Fruit fly (Drosophila melanogaster) whole organism, embryonic: Measurements from ENCODE around the gene CG6168.

Experiments
- Atf6 ChIP-seq: fragments of 200-800 bp; sonication (Bioruptor generic); IDR thresholded peaks from 2 replicates; pipeline ENCODE4 v1.3.6; 2022; ENCODE audit warnings: missing biosample characterization, missing genetic modification characterization
- BtbVII ChIP-seq: fragments of 200-800 bp; sonication (Bioruptor generic); optimal IDR thresholded peaks from 3 replicates; lab custom pipeline; 2017; ENCODE audit warnings: missing biosample characterization, mild to moderate bottlenecking, missing genetic modification characterization
- CG10209 ChIP-seq: fragments of 200-800 bp; sonication (Bioruptor generic); optimal IDR thresholded peaks from 3 replicates; lab custom pipeline; 2017; ENCODE audit warnings: missing biosample characterization, mild to moderate bottlenecking, missing genetic modification characterization, missing genetic modification reagents
- CG11560 ChIP-seq: fragments of 200-800 bp; sonication (Bioruptor generic); IDR thresholded peaks from 3 replicates; pipeline ENCODE4 v1.3.6; 2022; ENCODE audit warnings: missing biosample characterization, missing genetic modification characterization
- CG11695 ChIP-seq: fragments of 200-800 bp; sonication (Bioruptor generic); IDR thresholded peaks from 3 replicates; pipeline ENCODE4 v1.3.6; 2022; ENCODE audit warnings: missing biosample characterization, missing genetic modification characterization
- CG12236 ChIP-seq: fragments of 200-800 bp; sonication (Bioruptor generic); optimal IDR thresholded peaks from 2 replicates; lab custom pipeline; 2016; ENCODE audit warnings: missing biosample characterization, missing genetic modification characterization
- CG12391 ChIP-seq: fragments of 200-800 bp; sonication (Bioruptor generic); optimal IDR thresholded peaks from 3 replicates; lab custom pipeline; 2018; ENCODE audit warnings: missing biosample characterization, mild to moderate bottlenecking, missing genetic modification characterization, moderate library complexity
- CG12744 ChIP-seq: fragments of 200-800 bp; sonication (Bioruptor generic); optimal IDR thresholded peaks from 2 replicates; lab custom pipeline; 2016; ENCODE audit warnings: missing biosample characterization, missing genetic modification characterization
- CG13424 ChIP-seq: fragments of 200-800 bp; sonication (Bioruptor generic); optimal IDR thresholded peaks from 2 replicates; lab custom pipeline; 2019; ENCODE audit warnings: missing biosample characterization, mild to moderate bottlenecking, missing genetic modification characterization, moderate library complexity
- CG17361 ChIP-seq: fragments of 200-800 bp; sonication (Bioruptor generic); IDR thresholded peaks from 3 replicates; pipeline ENCODE4 v1.3.6; 2022; ENCODE audit warnings: missing biosample characterization, missing genetic modification characterization
- CG18262 ChIP-seq: fragments of 200-800 bp; optimal IDR thresholded peaks from 3 replicates; lab custom pipeline; 2019; ENCODE audit warnings: missing biosample characterization, mild to moderate bottlenecking, missing genetic modification characterization, moderate library complexity
- CG2199 ChIP-seq: fragments of 200-800 bp; sonication (Bioruptor generic); IDR thresholded peaks from 3 replicates; pipeline ENCODE4 v1.3.6; 2022; ENCODE audit warnings: missing biosample characterization, missing genetic modification characterization
- CG2678 ChIP-seq: fragments of 200-800 bp; sonication (Bioruptor generic); optimal IDR thresholded peaks from 3 replicates; lab custom pipeline; 2019; ENCODE audit warnings: missing biosample characterization, mild to moderate bottlenecking, missing genetic modification characterization, moderate library complexity
- CG32767 ChIP-seq: fragments of 200-800 bp; sonication (Bioruptor generic); IDR thresholded peaks from 2 replicates; pipeline ENCODE4 v1.3.6; 2022; ENCODE audit warnings: missing biosample characterization, missing genetic modification characterization
- CG32772 ChIP-seq: fragments of 200-800 bp; sonication (Bioruptor generic); IDR thresholded peaks from 2 replicates; pipeline ENCODE4 v1.3.6; 2022; ENCODE audit warnings: missing biosample characterization, missing genetic modification characterization
- CG3407 ChIP-seq: fragments of 200-800 bp; sonication (Bioruptor generic); optimal IDR thresholded peaks from 2 replicates; lab custom pipeline; 2018; ENCODE audit warnings: missing biosample characterization, mild to moderate bottlenecking, missing genetic modification characterization
- CG34422 ChIP-seq: fragments of 200-800 bp; sonication (Bioruptor generic); IDR thresholded peaks from 3 replicates; pipeline ENCODE4 v1.3.6; 2022; ENCODE audit warnings: missing biosample characterization, missing genetic modification characterization
- CG43689 ChIP-seq: fragments of 200-800 bp; sonication (Bioruptor generic); IDR thresholded peaks from 2 replicates; pipeline ENCODE4 v1.3.6; 2022; ENCODE audit warnings: missing biosample characterization, missing genetic modification characterization
- CG6765 ChIP-seq: fragments of 200-800 bp; sonication (Bioruptor generic); optimal IDR thresholded peaks from 3 replicates; lab custom pipeline; 2017; ENCODE audit warnings: missing biosample characterization, mild to moderate bottlenecking, missing genetic modification characterization
- CG7556 ChIP-seq: fragments of 200-800 bp; sonication (Bioruptor generic); optimal IDR thresholded peaks from 2 replicates; lab custom pipeline; 2017; ENCODE audit warnings: missing biosample characterization, mild to moderate bottlenecking, missing genetic modification characterization
- CG7928 ChIP-seq: fragments of 200-800 bp; sonication (Bioruptor generic); optimal IDR thresholded peaks from 2 replicates; lab custom pipeline; 2017; ENCODE audit warnings: missing biosample characterization, mild to moderate bottlenecking, missing genetic modification characterization
- CG8478 ChIP-seq: fragments of >200 bp; optimal IDR thresholded peaks from 2 replicates; lab custom pipeline; 2018
- CG9727 ChIP-seq: fragments of 200-800 bp; sonication (Bioruptor generic); optimal IDR thresholded peaks from 3 replicates; lab custom pipeline; 2017; ENCODE audit warnings: missing biosample characterization, mild to moderate bottlenecking, missing genetic modification characterization
- CG9876 ChIP-seq: fragments of 200-800 bp; sonication (Bioruptor generic); optimal IDR thresholded peaks from 2 replicates; lab custom pipeline; 2016; ENCODE audit warnings: missing biosample characterization, missing genetic modification characterization
- CG9932 ChIP-seq: fragments of 200-800 bp; sonication (Bioruptor generic); IDR thresholded peaks from 2 replicates; pipeline ENCODE4 v1.3.6; 2022; ENCODE audit warnings: missing biosample characterization, missing genetic modification characterization
- CkIIα-i1 ChIP-seq: fragments of 200-800 bp; sonication (Bioruptor generic); IDR thresholded peaks from 2 replicates; pipeline ENCODE4 v1.3.6; 2022; ENCODE audit warnings: missing biosample characterization, missing genetic modification characterization
- Elba2 ChIP-seq: fragments of 200-800 bp; sonication (Bioruptor generic); optimal IDR thresholded peaks from 3 replicates; lab custom pipeline; 2016; ENCODE audit warnings: missing biosample characterization, missing genetic modification characterization
- HLH3B ChIP-seq: fragments of 200-800 bp; sonication (Bioruptor generic); IDR thresholded peaks from 2 replicates; pipeline ENCODE4 v1.3.6; 2022; ENCODE audit warnings: missing biosample characterization, missing genetic modification characterization
- HLH4C ChIP-seq: fragments of 200-800 bp; sonication (Bioruptor generic); IDR thresholded peaks from 3 replicates; pipeline ENCODE4 v1.3.6; 2022; ENCODE audit warnings: missing biosample characterization, missing genetic modification characterization; ENCODE audit not compliant: partially characterized antibody
- HmgD ChIP-seq: fragments of 200-800 bp; sonication (Bioruptor generic); optimal IDR thresholded peaks from 3 replicates; lab custom pipeline; 2016; ENCODE audit warnings: missing biosample characterization, missing genetic modification characterization
- Lhr ChIP-seq: fragments of 200-800 bp; sonication (Bioruptor generic); optimal IDR thresholded peaks from 3 replicates; lab custom pipeline; 2017; ENCODE audit warnings: mild to moderate bottlenecking, missing biosample characterization, missing genetic modification reagents, missing genetic modification characterization
- Rfx ChIP-seq: fragments of 200-800 bp; sonication (Bioruptor generic); IDR thresholded peaks from 2 replicates; pipeline ENCODE4 v1.3.6; 2022; ENCODE audit warnings: missing biosample characterization, missing genetic modification characterization
- abd-A ChIP-seq: fragments of 200-800 bp; sonication (Bioruptor generic); optimal IDR thresholded peaks from 3 replicates; lab custom pipeline; 2019; ENCODE audit warnings: missing biosample characterization, mild to moderate bottlenecking, missing genetic modification characterization, moderate library complexity
- ash1 ChIP-seq: fragments of 200-800 bp; sonication (Bioruptor generic); optimal IDR thresholded peaks from 2 replicates; lab custom pipeline; 2018; ENCODE audit warnings: missing biosample characterization, mild to moderate bottlenecking, missing genetic modification characterization
- bbx ChIP-seq: fragments of 200-800 bp; sonication (Bioruptor generic); IDR thresholded peaks from 2 replicates; pipeline ENCODE4 v1.3.6; 2022; ENCODE audit warnings: missing biosample characterization, missing genetic modification characterization; ENCODE audit not compliant: partially characterized antibody
- cato ChIP-seq: fragments of 200-800 bp; sonication (Bioruptor generic); optimal IDR thresholded peaks from 2 replicates; lab custom pipeline; 2016; ENCODE audit warnings: missing biosample characterization, missing genetic modification characterization, borderline replicate concordance
- dimm ChIP-seq: fragments of 200-800 bp; sonication (Bioruptor generic); IDR thresholded peaks from 2 replicates; pipeline ENCODE4 v1.3.6; 2022; ENCODE audit warnings: missing biosample characterization, missing genetic modification characterization
- ems ChIP-seq: fragments of 200-800 bp; sonication (Bioruptor generic); optimal IDR thresholded peaks from 3 replicates; lab custom pipeline; 2016; ENCODE audit warnings: missing biosample characterization, missing genetic modification characterization
- gce ChIP-seq: fragments of 200-800 bp; sonication (Bioruptor generic); IDR thresholded peaks from 3 replicates; pipeline ENCODE4 v1.3.6; 2022; ENCODE audit warnings: missing biosample characterization, missing genetic modification characterization
- grn ChIP-seq: fragments of 200-800 bp; sonication (Bioruptor generic); optimal IDR thresholded peaks from 3 replicates; lab custom pipeline; 2017; ENCODE audit warnings: missing biosample characterization, missing genetic modification characterization
- h ChIP-seq: fragments of >200 bp; optimal IDR thresholded peaks from 2 replicates; lab custom pipeline; 2017
- lbe ChIP-seq: fragments of 200-800 bp; sonication (Bioruptor generic); optimal IDR thresholded peaks from 2 replicates; lab custom pipeline; 2016; ENCODE audit warnings: missing biosample characterization, mild to moderate bottlenecking, missing genetic modification characterization
- oc ChIP-seq: fragments of 200-800 bp; sonication (Bioruptor generic); optimal IDR thresholded peaks from 2 replicates; lab custom pipeline; 2018; ENCODE audit warnings: missing biosample characterization, mild to moderate bottlenecking, missing genetic modification characterization, moderate library complexity
- pfk ChIP-seq: fragments of 200-800 bp; sonication (Bioruptor generic); optimal IDR thresholded peaks from 2 replicates; lab custom pipeline; 2018; ENCODE audit warnings: missing biosample characterization, mild to moderate bottlenecking, missing genetic modification characterization, moderate library complexity
- ranshi ChIP-seq: fragments of 200-800 bp; sonication (Bioruptor generic); IDR thresholded peaks from 2 replicates; pipeline ENCODE4 v1.3.6; 2022; ENCODE audit warnings: missing biosample characterization, missing genetic modification characterization
- row ChIP-seq: fragments of 200-800 bp; sonication (Bioruptor generic); IDR thresholded peaks from 3 replicates; pipeline ENCODE4 v1.3.6; 2022; ENCODE audit warnings: missing biosample characterization, missing genetic modification characterization
- sc ChIP-seq, 3 experiments: fragments of >200 bp in 2 of 3; fragments of 200-800 bp in 1 of 3; sonication (Bioruptor generic) in 1 of 3; optimal IDR thresholded peaks; 2 replicates in 2 of 3; 3 replicates in 1 of 3; lab custom pipeline; 2017; ENCODE audit warnings: mild to moderate bottlenecking in 1 of 3, missing biosample characterization in 1 of 3, missing genetic modification characterization in 1 of 3, missing genetic modification reagents in 1 of 3
- sim ChIP-seq: fragments of 200-800 bp; sonication (Bioruptor generic); IDR thresholded peaks from 2 replicates; pipeline ENCODE4 v1.3.6; 2022; ENCODE audit warnings: missing biosample characterization, missing genetic modification characterization
- slou ChIP-seq: fragments of 200-800 bp; sonication (Bioruptor generic); optimal IDR thresholded peaks from 3 replicates; lab custom pipeline; 2016; ENCODE audit warnings: missing biosample characterization, missing genetic modification characterization
- tgo ChIP-seq: fragments of 200-800 bp; sonication (Bioruptor generic); IDR thresholded peaks from 3 replicates; pipeline ENCODE4 v1.3.6; 2022; ENCODE audit warnings: missing biosample characterization, missing genetic modification characterization
- vfl ChIP-seq: fragments of 200-800 bp; sonication (Bioruptor generic); optimal IDR thresholded peaks from 2 replicates; lab custom pipeline; 2016; ENCODE audit warnings: missing biosample characterization, missing genetic modification characterization
- wor ChIP-seq: fragments of 200-800 bp; sonication (Bioruptor generic); IDR thresholded peaks from 2 replicates; pipeline ENCODE4 v1.3.6; 2022; ENCODE audit warnings: missing biosample characterization, missing genetic modification characterization

The CG6168 gene

DNA sequence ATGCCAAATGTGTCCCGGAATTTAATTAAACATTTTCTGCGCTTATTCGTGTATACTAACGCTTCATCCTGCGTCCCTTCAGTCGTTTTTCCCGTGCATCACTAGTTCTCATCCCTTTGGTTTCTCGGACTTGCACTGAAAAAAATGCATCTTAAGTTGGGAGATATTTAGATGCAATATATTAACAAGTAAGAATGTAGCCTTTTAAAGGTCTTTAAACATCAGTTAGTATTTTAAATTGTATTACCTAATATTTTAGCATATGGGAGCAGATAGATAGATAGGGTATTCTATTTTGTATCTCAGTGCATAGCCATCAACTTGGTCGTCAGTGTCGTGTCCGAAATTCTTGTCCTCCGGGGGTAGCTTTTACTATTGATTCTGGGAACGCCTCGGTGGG, 12.5 kb upstream of the CG6168 start (continued):
- no peak for TF ChIP-seq dimm (GFP tag; lab: Robert Waterston, UW)
- TF ChIP-seq Lhr (GFP tag; lab: Kevin White, UChicago) = no peak
- TF ChIP-seq pfk (GFP tag; lab: Kevin White, UChicago) = no peak
- no peak for TF ChIP-seq h (lab: Kevin White, UChicago)
- no peak for TF ChIP-seq CG9876 (GFP tag; lab: Kevin White, UChicago)
- TF ChIP-seq CG32772 (GFP tag; lab: Robert Waterston, UW) = peak; percentile 49; the same call in 1 of the 2 replicates
- no peak; the same call in 1 of the 2 replicates for TF ChIP-seq wor
- TF ChIP-seq vfl (GFP tag; lab: Kevin White, UChicago) = no peak
- no peak for TF ChIP-seq CkIIα-i1 (GFP tag; lab: Robert Waterston, UW)
- TF ChIP-seq CG7928 (GFP tag; lab: Kevin White, UChicago) = no peak
- peak; percentile 69 for TF ChIP-seq CG12391
- TF ChIP-seq ranshi (GFP tag; lab: Robert Waterston, UW) = peak; percentile 63
- no peak for TF ChIP-seq HmgD (GFP tag; lab: Kevin White, UChicago)
- peak; percentile 39 for TF ChIP-seq oc
- peak; percentile 45 for TF ChIP-seq CG10209 (GFP tag; lab: Kevin White, UChicago)
- no peak for TF ChIP-seq ash1 (GFP tag; lab: Kevin White, UChicago)
- TF ChIP-seq CG13424 (tag; lab: Kevin White, UChicago) = peak; percentile 46
- TF ChIP-seq CG3407 (GFP tag; lab: Kevin White, UChicago) = no peak
- TF ChIP-seq row (GFP tag; lab: Robert Waterston, UW) = peak; percentile 58
- 0 out of 2 replicates have a peak, but pooled peaks have one; percentile 41 for TF ChIP-seq HLH3B (GFP tag; lab: Robert Waterston, UW)
- peak; percentile 59; the same call in 2 of the 3 replicates for TF ChIP-seq tgo (GFP tag; lab: Robert Waterston, UW)
- no peak for TF ChIP-seq grn (GFP tag; lab: Kevin White, UChicago)
- no peak for TF ChIP-seq CG11560
- peak; percentile 64 for TF ChIP-seq CG9727 (GFP tag; lab: Kevin White, UChicago)
- TF ChIP-seq abd-A = no peak
- TF ChIP-seq CG34422 (GFP tag; lab: Robert Waterston, UW) = 0 out of 3 replicates have a peak, but pooled peaks have one; percentile 31
- no peak for TF ChIP-seq CG6765 (GFP tag; lab: Kevin White, UChicago)
- TF ChIP-seq CG12744 (GFP tag; lab: Kevin White, UChicago) = no peak
- TF ChIP-seq CG2678 = peak; percentile 66
- TF ChIP-seq BtbVII (GFP tag; lab: Kevin White, UChicago) = no peak
- no peak for TF ChIP-seq CG32767 (GFP tag; lab: Robert Waterston, UW)
- TF ChIP-seq slou (GFP tag; lab: Kevin White, UChicago) = no peak
- no peak for TF ChIP-seq Rfx (GFP tag; lab: Robert Waterston, UW)
- no peak for TF ChIP-seq bbx (GFP tag; lab: Robert Waterston, UW)
- TF ChIP-seq CG2199 = peak; percentile 58; the same call in 1 of the 3 replicates
- TF ChIP-seq sim (GFP tag; lab: Robert Waterston, UW) = peak; percentile 54; the same call in 1 of the 2 replicates
- TF ChIP-seq CG12236 (GFP tag; lab: Kevin White, UChicago) = no peak
- TF ChIP-seq CG18262 = peak; percentile 75
- TF ChIP-seq CG7556 (GFP tag; lab: Kevin White, UChicago) = peak; percentile 52
- no peak for TF ChIP-seq CG43689 (GFP tag; lab: Robert Waterston, UW)
- TF ChIP-seq CG17361 (GFP tag; lab: Robert Waterston, UW) = peak; percentile 60
- TF ChIP-seq ems = peak; percentile 45
- TF ChIP-seq cato (GFP tag; lab: Kevin White, UChicago) = no peak
- TF ChIP-seq Elba2 (GFP tag; lab: Kevin White, UChicago) = no peak
- TF ChIP-seq gce (GFP tag; lab: Robert Waterston, UW) = 0 out of 3 replicates have a peak, but pooled peaks have one; percentile 22
- no peak for TF ChIP-seq Atf6
- no peak for TF ChIP-seq CG8478 (lab: Kevin White, UChicago)
- no peak for TF ChIP-seq lbe (GFP tag; lab: Kevin White, UChicago)
- TF ChIP-seq HLH4C (GFP tag; lab: Robert Waterston, UW) = no peak
- no peak for TF ChIP-seq CG11695 (GFP tag; lab: Robert Waterston, UW)
- TF ChIP-seq sc (optimal IDR thresholded peaks at IDR 0.05; lab: Kevin White, UChicago) = no peak
- TF ChIP-seq sc (GFP tag; optimal IDR thresholded peaks at IDR 0.05; lab: Kevin White, UChicago) = peak; percentile 1
- TF ChIP-seq CG9932 (GFP tag; lab: Robert Waterston, UW) = no peak
